Worm (Caenorhabditis elegans) whole organism, early embryonic: ENCODE results near the gene Y47D3A.32.

Experiments
- sea-1 ChIP-seq: fragments of 200-800 bp; sonication (Bioruptor generic); conservative IDR thresholded peaks from 2 replicates; pipeline ENCODE4 v1.3.6; 2022; ENCODE audit warnings: missing genetic modification characterization, missing compliant biosample characterization
- tra-4 ChIP-seq: sonication (generic microtip); optimal IDR thresholded peaks from 2 replicates; lab custom pipeline; 2017; ENCODE audit warnings: missing genetic modification characterization, missing compliant biosample characterization

ce11 chrIII:11206875-11207274 lies 45.3 kb upstream of the Y47D3A.32 start:
- TF ChIP-seq sea-1 (GFP tag; lab: Robert Waterston, UW) (0 out of 2 replicates have a peak, but pooled peaks have one; percentile 49), tra-4 (tag; lab: Kevin White, UChicago) (no peak)
